Fruit fly (Drosophila melanogaster): ENCODE results near the gene for.
A peak's percentile ranks its signal among the peaks of the same experiment; 100 is the strongest.

for gene

DNA sequence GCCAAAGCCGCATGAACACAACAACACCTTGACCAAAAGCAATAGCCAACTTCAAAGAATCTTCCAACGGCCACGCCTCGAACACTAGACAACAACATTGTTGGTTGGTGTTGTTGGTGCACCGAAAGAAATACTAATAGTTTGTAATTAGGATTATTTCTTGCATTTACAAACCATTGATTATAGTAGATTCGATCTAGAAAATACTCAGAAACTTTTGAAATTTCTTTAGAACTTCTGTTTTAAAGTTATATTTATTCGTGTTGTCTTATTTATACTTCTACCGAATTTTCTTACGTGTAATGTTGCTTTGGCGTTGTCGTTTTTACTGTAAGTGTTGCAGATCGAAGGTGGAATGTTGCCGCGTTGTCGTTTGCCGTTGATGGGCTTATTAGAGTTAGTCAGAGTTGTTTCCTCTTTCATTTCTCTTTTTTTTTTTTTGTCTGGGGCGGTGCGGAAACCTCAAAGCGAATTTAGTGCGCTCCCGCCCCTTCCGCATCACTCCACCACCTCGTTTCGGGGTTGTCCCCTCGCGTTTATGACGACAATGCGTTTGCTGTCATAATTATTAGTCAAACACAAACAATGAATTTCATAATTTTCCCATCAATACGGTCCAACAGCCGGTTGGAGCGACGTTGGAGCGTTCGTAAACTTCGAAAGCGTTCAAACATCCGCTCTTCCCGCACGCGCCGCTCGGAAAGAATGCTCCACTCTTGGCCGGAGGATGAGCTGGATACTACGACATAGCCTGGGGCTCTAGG is 80.9 kb downstream of the for start, which contains the start of gene CG43815 (continued):
- TF ChIP-seq CG18262 (tag; optimal IDR thresholded peaks at IDR 0.05) (peak; percentile 32), wek (GFP tag; optimal IDR thresholded peaks at IDR 0.05) (peak; percentile 48), jing (GFP tag; optimal IDR thresholded peaks at IDR 0.05) (no peak), fd3F (GFP tag; optimal IDR thresholded peaks at IDR 0.05) (no peak), CG7556 (GFP tag; optimal IDR thresholded peaks at IDR 0.05) (no peak), z (GFP tag; IDR thresholded peaks at IDR 0.05) (0 out of 3 replicates have a peak, but pooled peaks have one; percentile 57), CG18599 (GFP tag; optimal IDR thresholded peaks at IDR 0.05) (peak; percentile 3), ATbp (GFP tag; optimal IDR thresholded peaks at IDR 0.05) (peak; percentile 51), CG3995 (GFP tag; optimal IDR thresholded peaks at IDR 0.05) (no peak), CG2129 (GFP tag; IDR thresholded peaks at IDR 0.05; ENCODE audit: partially characterized antibody) (no peak), Dref (GFP tag; IDR thresholded peaks at IDR 0.05) (no peak), nmo (GFP tag; optimal IDR thresholded peaks at IDR 0.05) (peak; percentile 42), otp (GFP tag; IDR thresholded peaks at IDR 0.05) (no peak), CG4820 (GFP tag; optimal IDR thresholded peaks at IDR 0.05) (no peak), CG11456 (GFP tag; IDR thresholded peaks at IDR 0.05) (no peak), toy (GFP tag; IDR thresholded peaks at IDR 0.05) (no peak), E2f2 (GFP tag; IDR thresholded peaks at IDR 0.05) (0 out of 2 replicates have a peak, but pooled peaks have one; percentile 10), CG17361 (GFP tag; IDR thresholded peaks at IDR 0.05) (no peak), pfk (GFP tag; optimal IDR thresholded peaks at IDR 0.05) (no peak), Mrtf (GFP tag; IDR thresholded peaks at IDR 0.05) (no peak), chinmo (GFP tag; IDR thresholded peaks at IDR 0.05; ENCODE audit: partially characterized antibody) (no peak), CG14014 (GFP tag; IDR thresholded peaks at IDR 0.05) (no peak), ftz-f1 (GFP tag; optimal IDR thresholded peaks at IDR 0.05) (no peak), pan (optimal IDR thresholded peaks at IDR 0.05) (no peak), pan (GFP tag; optimal IDR thresholded peaks at IDR 0.05 in 1 of 2, IDR thresholded peaks at IDR 0.05 in 1 of 2) (no peak), ci (GFP tag; IDR thresholded peaks at IDR 0.05) (peak; percentile 10; the same call in 1 of the 3 replicates), CG12744 (GFP tag; optimal IDR thresholded peaks at IDR 0.05) (no peak), CG10274 (GFP tag; optimal IDR thresholded peaks at IDR 0.05) (no peak), CG9609 (GFP tag; optimal IDR thresholded peaks at IDR 0.05) (no peak), dmrt11E (tag; optimal IDR thresholded peaks at IDR 0.05) (peak; percentile 53), CG4730 (GFP tag; IDR thresholded peaks at IDR 0.05) (no peak), CG2875 (GFP tag; optimal IDR thresholded peaks at IDR 0.05) (peak; percentile 33), mld (GFP tag; IDR thresholded peaks at IDR 0.05; ENCODE audit: partially characterized antibody) (no peak), lola (GFP tag; optimal IDR thresholded peaks at IDR 0.05) (peak in 1 of 3 experiments; percentile 36), CG15073 (GFP tag; optimal IDR thresholded peaks at IDR 0.05) (no peak), CG2712 (tag; optimal IDR thresholded peaks at IDR 0.05) (peak; percentile 31), CG6813 (GFP tag; optimal IDR thresholded peaks at IDR 0.05) (peak; percentile 18), nau (GFP tag; optimal IDR thresholded peaks at IDR 0.05) (no peak), ash1 (GFP tag; optimal IDR thresholded peaks at IDR 0.05) (no peak), CG10462 (GFP tag; optimal IDR thresholded peaks at IDR 0.05) (no peak), CG15696 (tag; optimal IDR thresholded peaks at IDR 0.05) (no peak), CG9727 (GFP tag; optimal IDR thresholded peaks at IDR 0.05) (peak; percentile 31), cato (GFP tag; optimal IDR thresholded peaks at IDR 0.05; ENCODE audit: borderline replicate concordance) (no peak), row (GFP tag; IDR thresholded peaks at IDR 0.05) (no peak), Ets65A (GFP tag) (peak; percentile 20), CG32767 (GFP tag; IDR thresholded peaks at IDR 0.05) (no peak), dimm (GFP tag; IDR thresholded peaks at IDR 0.05) (no peak), CG8359 (GFP tag; optimal IDR thresholded peaks at IDR 0.05; ENCODE audit: borderline replicate concordance) (no peak), phol (tag; optimal IDR thresholded peaks at IDR 0.05) (peak; percentile 20)
